Worm (Caenorhabditis elegans) whole organism, young adult: Measurements from ENCODE around the gene ifet-1.

Experiments
- C17E4.6 ChIP-seq: fragments of 200-800 bp; sonication (Bioruptor generic); IDR thresholded peaks from 2 replicates; pipeline ENCODE4 v1.3.6; 2022; ENCODE audit warnings: missing genetic modification reagents, missing genetic modification characterization, missing compliant biosample characterization
- D2030.7 ChIP-seq: fragments of 200-800 bp; sonication (Bioruptor generic); IDR thresholded peaks from 2 replicates; pipeline ENCODE4 v1.3.6; 2022; ENCODE audit warnings: missing genetic modification reagents, missing genetic modification characterization, missing compliant biosample characterization
- F49E8.2 ChIP-seq: sonication (generic microtip); optimal IDR thresholded peaks from 3 replicates; lab custom pipeline; 2017; ENCODE audit warnings: missing genetic modification characterization, mild to moderate bottlenecking, missing compliant biosample characterization, antibody characterized with exemption, moderate library complexity; ENCODE audit not compliant: insufficient read depth
- F52B5.7 ChIP-seq: sonication (generic microtip); optimal IDR thresholded peaks from 2 replicates; lab custom pipeline; 2016; ENCODE audit warnings: mild to moderate bottlenecking, missing genetic modification characterization, missing compliant biosample characterization
- F55B11.4 ChIP-seq: sonication (generic microtip); optimal IDR thresholded peaks from 2 replicates; lab custom pipeline; 2016; ENCODE audit warnings: missing compliant biosample characterization, missing genetic modification characterization, borderline replicate concordance; ENCODE audit not compliant: insufficient read depth
- F57C9.4 ChIP-seq: sonication (generic microtip); optimal IDR thresholded peaks from 2 replicates; lab custom pipeline; 2017; ENCODE audit warnings: mild to moderate bottlenecking, missing genetic modification characterization, missing compliant biosample characterization
- Y53F4B.3 ChIP-seq: fragments of 200-800 bp; sonication (Bioruptor generic); IDR thresholded peaks from 2 replicates; pipeline ENCODE4 v1.3.6; 2022; ENCODE audit warnings: missing genetic modification reagents, missing genetic modification characterization, missing compliant biosample characterization
- Y56A3A.18 ChIP-seq: fragments of 200-800 bp; sonication (Bioruptor generic); IDR thresholded peaks from 2 replicates; pipeline ENCODE4 v1.3.6; 2022; ENCODE audit warnings: missing genetic modification reagents, missing genetic modification characterization, missing compliant biosample characterization
- Y67H2A.10 ChIP-seq: fragments of 200-800 bp; sonication (Bioruptor generic); conservative IDR thresholded peaks from 2 replicates; pipeline ENCODE4 v1.3.6; 2022; ENCODE audit warnings: missing genetic modification reagents, missing genetic modification characterization, missing compliant biosample characterization
- aptf-3 ChIP-seq: fragments of 200-800 bp; sonication (Bioruptor generic); IDR thresholded peaks from 2 replicates; pipeline ENCODE4 v1.3.6; 2022; ENCODE audit warnings: missing genetic modification characterization, missing compliant biosample characterization
- atf-7 ChIP-seq: sonication (generic microtip); optimal IDR thresholded peaks from 2 replicates; lab custom pipeline; 2017; ENCODE audit warnings: mild to moderate bottlenecking, missing genetic modification characterization, missing compliant biosample characterization
- attf-6 ChIP-seq: fragments of 200-800 bp; sonication (Bioruptor generic); IDR thresholded peaks from 2 replicates; pipeline ENCODE4 v1.3.6; 2022; ENCODE audit warnings: missing genetic modification reagents, missing genetic modification characterization, missing compliant biosample characterization
- ceh-27 ChIP-seq: fragments of 200-800 bp; sonication (Bioruptor generic); optimal IDR thresholded peaks from 2 replicates; lab custom pipeline; 2018; ENCODE audit warnings: mild to moderate bottlenecking, missing genetic modification characterization, moderate library complexity, missing compliant biosample characterization
- ceh-40 ChIP-seq: fragments of 200-800 bp; sonication (Bioruptor generic); IDR thresholded peaks from 2 replicates; pipeline ENCODE4 v1.3.6; 2022; ENCODE audit warnings: missing genetic modification characterization, missing compliant biosample characterization
- ceh-91 ChIP-seq: fragments of 200-800 bp; sonication (Bioruptor generic); IDR thresholded peaks from 2 replicates; pipeline ENCODE4 v1.3.6; 2022; ENCODE audit warnings: missing genetic modification reagents, missing genetic modification characterization, missing compliant biosample characterization
- dox-1 ChIP-seq: fragments of 200-800 bp; sonication (Bioruptor generic); IDR thresholded peaks from 2 replicates; pipeline ENCODE4 v1.3.6; 2022; ENCODE audit warnings: missing genetic modification reagents, missing genetic modification characterization, missing compliant biosample characterization
- dpff-1 ChIP-seq: sonication (generic microtip); optimal IDR thresholded peaks from 2 replicates; lab custom pipeline; 2017; ENCODE audit warnings: mild to moderate bottlenecking, missing genetic modification characterization, missing compliant biosample characterization
- efl-1 ChIP-seq: fragments of 150-350 bp; optimal IDR thresholded peaks from 2 replicates; lab custom pipeline; 2014; ENCODE audit warnings: missing biosample characterization, missing genetic modification reagents, missing genetic modification characterization
- ets-4 ChIP-seq: fragments of 200-800 bp; sonication (Bioruptor generic); optimal IDR thresholded peaks from 2 replicates; lab custom pipeline; 2018; ENCODE audit warnings: mild to moderate bottlenecking, missing genetic modification characterization, missing compliant biosample characterization
- fkh-3 ChIP-seq: sonication (generic microtip); optimal IDR thresholded peaks from 2 replicates; lab custom pipeline; 2016; ENCODE audit warnings: mild to moderate bottlenecking, missing genetic modification characterization, missing compliant biosample characterization
- him-1 ChIP-seq: sonication (generic microtip); optimal IDR thresholded peaks from 2 replicates; lab custom pipeline; 2016; ENCODE audit warnings: missing genotype, missing genetic modification reagents, missing genetic modification characterization, missing compliant biosample characterization
- hlh-26 ChIP-seq: fragments of 200-800 bp; sonication (Bioruptor generic); conservative IDR thresholded peaks from 2 replicates; pipeline ENCODE4 v1.3.6; 2022; ENCODE audit warnings: missing genetic modification reagents, missing genetic modification characterization, missing compliant biosample characterization
- hrde-1 ChIP-seq: sonication (generic microtip); optimal IDR thresholded peaks from 2 replicates; lab custom pipeline; 2016; ENCODE audit warnings: missing genetic modification characterization, mild to moderate bottlenecking, missing compliant biosample characterization, moderate library complexity, missing genotype, missing genetic modification reagents, borderline replicate concordance
- lag-1 ChIP-seq: fragments of 200-800 bp; sonication (Bioruptor generic); IDR thresholded peaks from 2 replicates; pipeline ENCODE4 v1.3.6; 2022; ENCODE audit warnings: missing genetic modification reagents, missing genetic modification characterization, missing compliant biosample characterization
- let-526 ChIP-seq: fragments of 200-800 bp; sonication (Bioruptor generic); IDR thresholded peaks from 2 replicates; pipeline ENCODE4 v1.3.6; 2022; ENCODE audit warnings: missing genetic modification reagents, missing genetic modification characterization, missing compliant biosample characterization
- lin-26 ChIP-seq: fragments of 200-800 bp; sonication (Bioruptor generic); IDR thresholded peaks from 2 replicates; pipeline ENCODE4 v1.3.6; 2022; ENCODE audit warnings: missing genetic modification reagents, missing genetic modification characterization, missing compliant biosample characterization
- lir-1 ChIP-seq: fragments of 200-800 bp; sonication (Bioruptor generic); conservative IDR thresholded peaks from 2 replicates; pipeline ENCODE4 v1.3.6; 2022; ENCODE audit warnings: missing genetic modification reagents, missing genetic modification characterization, missing compliant biosample characterization
- lsl-1 ChIP-seq: fragments of 200-800 bp; sonication (Bioruptor generic); optimal IDR thresholded peaks from 2 replicates; lab custom pipeline; 2018; ENCODE audit warnings: mild to moderate bottlenecking, missing genetic modification characterization, moderate library complexity, missing compliant biosample characterization
- madf-10 ChIP-seq: sonication (generic microtip); optimal IDR thresholded peaks from 2 replicates; lab custom pipeline; 2016; ENCODE audit warnings: mild to moderate bottlenecking, missing genetic modification characterization, missing compliant biosample characterization
- madf-8 ChIP-seq: fragments of 200-800 bp; sonication (Bioruptor generic); conservative IDR thresholded peaks from 2 replicates; pipeline ENCODE4 v1.3.6; 2022; ENCODE audit warnings: missing genetic modification reagents, missing genetic modification characterization, missing compliant biosample characterization
- mxl-1 ChIP-seq: sonication (generic microtip); optimal IDR thresholded peaks from 2 replicates; lab custom pipeline; 2016; ENCODE audit warnings: missing genetic modification characterization, missing compliant biosample characterization
- nfyb-1 ChIP-seq: fragments of 200-800 bp; sonication (Bioruptor generic); IDR thresholded peaks from 2 replicates; pipeline ENCODE4 v1.3.6; 2022; ENCODE audit warnings: missing genetic modification reagents, missing genetic modification characterization, missing compliant biosample characterization
- nhr-120 ChIP-seq: fragments of 200-800 bp; sonication (Bioruptor generic); IDR thresholded peaks from 2 replicates; pipeline ENCODE4 v1.3.6; 2022; ENCODE audit warnings: missing genetic modification characterization, missing compliant biosample characterization
- nhr-27 ChIP-seq: fragments of 200-800 bp; sonication (Bioruptor generic); optimal IDR thresholded peaks from 2 replicates; lab custom pipeline; 2018; ENCODE audit warnings: mild to moderate bottlenecking, missing genetic modification characterization, moderate library complexity, missing compliant biosample characterization
- nhr-80 ChIP-seq: sonication (generic microtip); optimal IDR thresholded peaks from 2 replicates; lab custom pipeline; 2016; ENCODE audit warnings: missing genetic modification characterization, missing compliant biosample characterization
- nhr-90 ChIP-seq: sonication (generic microtip); optimal IDR thresholded peaks from 2 replicates; lab custom pipeline; 2016; ENCODE audit warnings: missing genotype, mild to moderate bottlenecking, missing genetic modification characterization, missing compliant biosample characterization
- pha-4 ChIP-seq: fragments of 150-350 bp; sonication (generic microtip); optimal IDR thresholded peaks from 2 replicates; lab custom pipeline; 2014; ENCODE audit warnings: missing biosample characterization, missing genetic modification reagents, missing genetic modification characterization
- repo-1 ChIP-seq: sonication (generic microtip); optimal IDR thresholded peaks from 2 replicates; lab custom pipeline; 2017; ENCODE audit warnings: mild to moderate bottlenecking, missing genetic modification characterization, missing compliant biosample characterization
- rpc-1 ChIP-seq, 2 experiments: fragments of 150-350 bp in 1 of 2; sonication (generic microtip) in 1 of 2; optimal IDR thresholded peaks; 2 replicates each; lab custom pipeline; 2014 to 2018; ENCODE audit warnings: missing biosample characterization in 1 of 2, missing genetic modification characterization in 1 of 2, missing genetic modification reagents in 1 of 2, missing genotype in 1 of 2
- sea-2 ChIP-seq: fragments of 200-800 bp; sonication (Bioruptor generic); IDR thresholded peaks from 2 replicates; pipeline ENCODE4 v1.3.6; 2022; ENCODE audit warnings: missing genetic modification characterization, missing compliant biosample characterization
- snpc-1.3 ChIP-seq: sonication (generic microtip); optimal IDR thresholded peaks from 2 replicates; lab custom pipeline; 2017; ENCODE audit warnings: missing genetic modification characterization, mild to moderate bottlenecking, missing compliant biosample characterization, antibody characterized with exemption, moderate library complexity, missing genotype, missing genetic modification reagents; ENCODE audit not compliant: insufficient read depth
- snpc-3.4 ChIP-seq: sonication (generic microtip); optimal IDR thresholded peaks from 2 replicates; lab custom pipeline; 2017; ENCODE audit warnings: missing genetic modification characterization, mild to moderate bottlenecking, missing compliant biosample characterization, antibody characterized with exemption, moderate library complexity, missing genotype, missing genetic modification reagents
- somi-1 ChIP-seq: fragments of 200-800 bp; sonication (Bioruptor generic); optimal IDR thresholded peaks from 2 replicates; lab custom pipeline; 2018; ENCODE audit warnings: mild to moderate bottlenecking, missing genetic modification characterization, missing compliant biosample characterization
- sptf-2 ChIP-seq: fragments of 200-800 bp; sonication (Bioruptor generic); optimal IDR thresholded peaks from 2 replicates; lab custom pipeline; 2018; ENCODE audit warnings: mild to moderate bottlenecking, missing genetic modification characterization, missing compliant biosample characterization
- tbp1 ChIP-seq: fragments of 200-800 bp; sonication (Bioruptor generic); optimal IDR thresholded peaks from 2 replicates; lab custom pipeline; 2018; ENCODE audit warnings: mild to moderate bottlenecking, missing genetic modification characterization, missing compliant biosample characterization
- unc-130 ChIP-seq: sonication (generic microtip); optimal IDR thresholded peaks from 2 replicates; lab custom pipeline; 2016; ENCODE audit warnings: missing genetic modification reagents, missing genetic modification characterization, missing compliant biosample characterization
- zim-3 ChIP-seq: sonication (generic microtip); optimal IDR thresholded peaks from 2 replicates; lab custom pipeline; 2017; ENCODE audit warnings: mild to moderate bottlenecking, missing genetic modification characterization, moderate library complexity, missing compliant biosample characterization
- ztf-25 ChIP-seq: fragments of 200-800 bp; sonication (Bioruptor generic); IDR thresholded peaks from 2 replicates; pipeline ENCODE4 v1.3.6; 2022; ENCODE audit warnings: missing genetic modification reagents, missing genetic modification characterization, missing compliant biosample characterization
- ztf-6 ChIP-seq: fragments of 200-800 bp; sonication (Bioruptor generic); IDR thresholded peaks from 2 replicates; pipeline ENCODE4 v1.3.6; 2022; ENCODE audit warnings: missing genetic modification reagents, missing genetic modification characterization, missing compliant biosample characterization

The ifet-1 gene

ce11 chrIII:4476806-4477205 is 1.9 kb upstream of the ifet-1 start (continued):
- TF ChIP-seq madf-10 (tag; lab: Kevin White, UChicago) (no peak), Y56A3A.18 (GFP tag; lab: Robert Waterston, UW) (no peak), madf-8 (GFP tag; lab: Robert Waterston, UW) (no peak), attf-6 (GFP tag; lab: Robert Waterston, UW) (peak; percentile 77), D2030.7 (GFP tag; lab: Robert Waterston, UW) (0 out of 2 replicates have a peak, but pooled peaks have one; percentile 17), dox-1 (no peak), tbp1 (GFP tag; lab: Kevin White, UChicago) (peak; percentile 52), rpc-1 (optimal IDR thresholded peaks at IDR 0.05; lab: Kevin White, UChicago) (no peak), rpc-1 (tag; optimal IDR thresholded peaks at IDR 0.05; lab: Kevin White, UChicago) (no peak), efl-1 (GFP tag; lab: Kevin White, UChicago) (no peak), lin-26 (GFP tag; lab: Robert Waterston, UW) (peak; percentile 67; the same call in 1 of the 2 replicates), nhr-90 (tag; lab: Kevin White, UChicago) (no peak), F55B11.4 (no peak), mxl-1 (no peak), him-1 (tag; lab: Kevin White, UChicago) (no peak), aptf-3 (GFP tag; lab: Robert Waterston, UW) (no peak), ets-4 (no peak), dpff-1 (tag; lab: Kevin White, UChicago) (no peak), zim-3 (tag; lab: Kevin White, UChicago) (peak; percentile 23), ztf-6 (no peak), nfyb-1 (0 out of 2 replicates have a peak, but pooled peaks have one; percentile 38), sea-2 (GFP tag; lab: Robert Waterston, UW) (no peak), nhr-120 (GFP tag; lab: Robert Waterston, UW) (no peak), snpc-1.3 (tag; lab: Kevin White, UChicago) (no peak), Y53F4B.3 (GFP tag; lab: Robert Waterston, UW) (no peak), ceh-27 (no peak), Y67H2A.10 (GFP tag; lab: Robert Waterston, UW) (no peak), lsl-1 (GFP tag; lab: Kevin White, UChicago) (peak; percentile 28), F57C9.4 (no peak), lag-1 (GFP tag; lab: Robert Waterston, UW) (no peak), nhr-80 (tag; lab: Kevin White, UChicago) (no peak), lir-1 (no peak), unc-130 (GFP tag; lab: Kevin White, UChicago) (peak; percentile 6), let-526 (GFP tag; lab: Robert Waterston, UW) (no peak), ztf-25 (GFP tag; lab: Robert Waterston, UW) (no peak), hrde-1 (tag; lab: Kevin White, UChicago) (peak; percentile 78), C17E4.6 (GFP tag; lab: Robert Waterston, UW) (peak; percentile 41; the same call in 1 of the 2 replicates), pha-4 (no peak), sptf-2 (no peak), ceh-40 (GFP tag; lab: Robert Waterston, UW) (no peak), nhr-27 (tag; lab: Kevin White, UChicago) (no peak), ceh-91 (GFP tag; lab: Robert Waterston, UW) (no peak), repo-1 (tag; lab: Kevin White, UChicago) (no peak), hlh-26 (no peak), F52B5.7 (tag; lab: Kevin White, UChicago) (peak; percentile 36), somi-1 (GFP tag; lab: Kevin White, UChicago) (no peak), snpc-3.4 (tag; lab: Kevin White, UChicago) (peak; percentile 65), F49E8.2 (tag; lab: Kevin White, UChicago) (peak; percentile 53), fkh-3 (tag; lab: Kevin White, UChicago) (no peak), atf-7 (tag; lab: Kevin White, UChicago) (peak; percentile 17)
